Worm (Caenorhabditis elegans): ENCODE measurements around the gene srd-55.

- TF ChIP-seq nhr-77 (tag; optimal IDR thresholded peaks at IDR 0.05) (no peak), ceh-16 (tag; optimal IDR thresholded peaks at IDR 0.05) (no peak), elt-1 (tag; optimal IDR thresholded peaks at IDR 0.05) (no peak), elt-3 (tag; optimal IDR thresholded peaks at IDR 0.05) (no peak), nhr-237 (tag; optimal IDR thresholded peaks at IDR 0.05) (no peak), unc-62 (GFP tag; optimal IDR thresholded peaks at IDR 0.05) (no peak), jun-1 (tag; optimal IDR thresholded peaks at IDR 0.05) (no peak)
Observed at ce11 chrII:7396081-7396480, 12.2 kb upstream of the srd-55 start.

Data from whole organism, L3 larva.